Fruit fly (Drosophila melanogaster): ENCODE measurements around the gene CG31752.

dm6 chr2L:18886904-18887303 lies 45.8 kb upstream of the CG31752 start:
- TF ChIP-seq ttk (optimal IDR thresholded peaks at IDR 0.05) (no peak), insv (optimal IDR thresholded peaks at IDR 0.05) (no peak), psq (optimal IDR thresholded peaks at IDR 0.05) (no peak), h (optimal IDR thresholded peaks at IDR 0.05) (no peak), Myc (optimal IDR thresholded peaks at IDR 0.05) (no peak)

Measured in Kc167 (cell line).